Worm (Caenorhabditis elegans) whole organism, mixed stage, embryonic: ENCODE data around the gene clec-146.

Experiments
- M03D4.4 ChIP-seq: sonication (generic microtip); optimal IDR thresholded peaks from 2 replicates; lab custom pipeline; 2017; ENCODE audit warnings: mild to moderate bottlenecking, missing genetic modification characterization, missing compliant biosample characterization
- bed-3 ChIP-seq: fragments of 200-800 bp; sonication (Bioruptor generic); optimal IDR thresholded peaks from 3 replicates; lab custom pipeline; 2018; ENCODE audit warnings: mild to moderate bottlenecking, missing genetic modification characterization, moderate library complexity, missing compliant biosample characterization
- blmp-1 ChIP-seq: fragments of 150-350 bp; optimal IDR thresholded peaks from 2 replicates; lab custom pipeline; 2014; ENCODE audit warnings: missing biosample characterization, missing genetic modification characterization
- ceh-39 ChIP-seq: fragments of 150-350 bp; optimal IDR thresholded peaks from 2 replicates; lab custom pipeline; 2014; ENCODE audit warnings: missing biosample characterization, missing genetic modification characterization
- ceh-43 ChIP-seq: fragments of 200-800 bp; sonication (Bioruptor generic); optimal IDR thresholded peaks from 2 replicates; lab custom pipeline; 2018; ENCODE audit warnings: mild to moderate bottlenecking, missing genetic modification characterization, moderate library complexity, missing compliant biosample characterization
- ces-1 ChIP-seq: fragments of 150-350 bp; optimal IDR thresholded peaks from 2 replicates; lab custom pipeline; 2014; ENCODE audit warnings: missing biosample characterization, missing genetic modification reagents, missing genetic modification characterization
- cnd-1 ChIP-seq: fragments of 200-800 bp; sonication (Bioruptor generic); optimal IDR thresholded peaks from 2 replicates; lab custom pipeline; 2018; ENCODE audit warnings: mild to moderate bottlenecking, missing genetic modification characterization, missing compliant biosample characterization
- drap-1 ChIP-seq: fragments of 200-800 bp; sonication (Bioruptor generic); optimal IDR thresholded peaks from 3 replicates; lab custom pipeline; 2018; ENCODE audit warnings: mild to moderate bottlenecking, missing genetic modification characterization, missing compliant biosample characterization
- elt-1 ChIP-seq: sonication (generic microtip); optimal IDR thresholded peaks from 2 replicates; lab custom pipeline; 2017; ENCODE audit warnings: missing genetic modification characterization, mild to moderate bottlenecking, missing compliant biosample characterization, antibody characterized with exemption, moderate library complexity, borderline replicate concordance; ENCODE audit not compliant: insufficient read depth
- elt-3 ChIP-seq: fragments of 150-350 bp; optimal IDR thresholded peaks from 2 replicates; lab custom pipeline; 2014; ENCODE audit warnings: missing biosample characterization, missing genetic modification characterization
- flh-1 ChIP-seq: fragments of 200-800 bp; sonication (Bioruptor generic); optimal IDR thresholded peaks from 2 replicates; lab custom pipeline; 2018; ENCODE audit warnings: mild to moderate bottlenecking, missing genetic modification characterization, moderate library complexity, missing compliant biosample characterization
- ham-2 ChIP-seq: fragments of 200-800 bp; sonication (Bioruptor generic); optimal IDR thresholded peaks from 2 replicates; lab custom pipeline; 2018; ENCODE audit warnings: mild to moderate bottlenecking, missing genetic modification characterization, missing compliant biosample characterization
- lin-13 ChIP-seq: fragments of 150-350 bp; optimal IDR thresholded peaks from 2 replicates; lab custom pipeline; 2014; ENCODE audit warnings: missing biosample characterization, missing genetic modification characterization
- lin-32 ChIP-seq: fragments of 200-800 bp; sonication (Bioruptor generic); optimal IDR thresholded peaks from 2 replicates; lab custom pipeline; 2018; ENCODE audit warnings: mild to moderate bottlenecking, missing genetic modification characterization, missing compliant biosample characterization
- lsy-2 ChIP-seq: fragments of 150-350 bp; optimal IDR thresholded peaks from 2 replicates; lab custom pipeline; 2014; ENCODE audit warnings: missing biosample characterization, missing genetic modification characterization
- mep-1 ChIP-seq: fragments of 150-350 bp; optimal IDR thresholded peaks from 2 replicates; lab custom pipeline; 2017; ENCODE audit warnings: missing biosample characterization, missing genetic modification reagents, missing genetic modification characterization, inconsistent platforms
- mls-2 ChIP-seq: sonication (generic microtip); optimal IDR thresholded peaks from 2 replicates; lab custom pipeline; 2016; ENCODE audit warnings: mild to moderate bottlenecking, missing genetic modification characterization, moderate library complexity, missing compliant biosample characterization
- nhr-12 ChIP-seq: fragments of 150-350 bp; optimal IDR thresholded peaks from 2 replicates; lab custom pipeline; 2014; ENCODE audit warnings: missing biosample characterization, missing genetic modification characterization
- nhr-2 ChIP-seq: fragments of 150-350 bp; optimal IDR thresholded peaks from 2 replicates; lab custom pipeline; 2014; ENCODE audit warnings: missing biosample characterization, missing genetic modification characterization
- nhr-237 ChIP-seq: fragments of 150-350 bp; optimal IDR thresholded peaks from 2 replicates; lab custom pipeline; 2014; ENCODE audit warnings: missing biosample characterization, missing genetic modification characterization
- nhr-28 ChIP-seq: fragments of 150-350 bp; optimal IDR thresholded peaks from 2 replicates; lab custom pipeline; 2014; ENCODE audit warnings: missing biosample characterization, missing genetic modification characterization
- nhr-76 ChIP-seq: sonication (generic microtip); optimal IDR thresholded peaks from 2 replicates; lab custom pipeline; 2017; ENCODE audit warnings: missing biosample characterization, missing genetic modification characterization
- pha-4 ChIP-seq: fragments of 150-350 bp; optimal IDR thresholded peaks from 2 replicates; lab custom pipeline; 2018; ENCODE audit warnings: missing biosample characterization, missing genetic modification reagents, missing genetic modification characterization
- sem-2 ChIP-seq: fragments of 200-800 bp; sonication (Bioruptor generic); optimal IDR thresholded peaks from 2 replicates; lab custom pipeline; 2018; ENCODE audit warnings: mild to moderate bottlenecking, missing genetic modification characterization, missing compliant biosample characterization
- snpc-4 ChIP-seq: fragments of 150-350 bp; optimal IDR thresholded peaks from 2 replicates; lab custom pipeline; 2014; ENCODE audit warnings: missing biosample characterization, missing genetic modification characterization
- tbx-8 ChIP-seq: fragments of 200-800 bp; sonication (Bioruptor generic); optimal IDR thresholded peaks from 2 replicates; lab custom pipeline; 2018; ENCODE audit warnings: mild to moderate bottlenecking, missing genetic modification characterization, moderate library complexity, missing compliant biosample characterization
- unc-120 ChIP-seq: sonication (generic microtip); optimal IDR thresholded peaks from 2 replicates; lab custom pipeline; 2017; ENCODE audit warnings: missing genetic modification characterization, missing compliant biosample characterization; ENCODE audit not compliant: poor library complexity, severe bottlenecking
- unc-39 ChIP-seq: fragments of 150-350 bp; optimal IDR thresholded peaks from 2 replicates; lab custom pipeline; 2014; ENCODE audit warnings: missing biosample characterization, missing genetic modification characterization
- unc-62 ChIP-seq: fragments of 150-350 bp; optimal IDR thresholded peaks from 2 replicates; lab custom pipeline; 2014; ENCODE audit warnings: missing biosample characterization, missing genetic modification reagents, missing genetic modification characterization
- ztf-11 ChIP-seq: fragments of 150-350 bp; optimal IDR thresholded peaks from 2 replicates; lab custom pipeline; 2014; ENCODE audit warnings: missing biosample characterization, missing genetic modification characterization

Gene clec-146

ce11 chrII:13593659-13594221 lies at the start of gene clec-146:
clec-146 (minus strand) TSS chrII:13593774.
- no peak for TF ChIP-seq lsy-2 (tag; lab: Kevin White, UChicago)
- no peak for TF ChIP-seq cnd-1
- no peak for TF ChIP-seq tbx-8 (GFP tag; lab: Kevin White, UChicago)
- no peak for TF ChIP-seq snpc-4 (tag; lab: Kevin White, UChicago)
- TF ChIP-seq nhr-76 (tag; lab: Kevin White, UChicago): no peak
- no peak for TF ChIP-seq ces-1
- TF ChIP-seq lin-32 (GFP tag; lab: Kevin White, UChicago): no peak
- no peak for TF ChIP-seq elt-3
- no peak for TF ChIP-seq unc-120
- TF ChIP-seq lin-13 (tag; lab: Kevin White, UChicago): no peak
- TF ChIP-seq ztf-11 (tag; lab: Kevin White, UChicago): no peak
- TF ChIP-seq drap-1 (GFP tag; lab: Kevin White, UChicago): no peak
- no peak for TF ChIP-seq bed-3 (GFP tag; lab: Kevin White, UChicago)
- TF ChIP-seq blmp-1 (tag; lab: Kevin White, UChicago): no peak
- TF ChIP-seq flh-1 (GFP tag; lab: Kevin White, UChicago): no peak
- TF ChIP-seq nhr-28 (tag; lab: Kevin White, UChicago): no peak
- TF ChIP-seq nhr-2: no peak
- no peak for TF ChIP-seq M03D4.4
- TF ChIP-seq sem-2 (GFP tag; lab: Kevin White, UChicago): no peak
- TF ChIP-seq, all 35 proteins: peak for 0

- peak; percentile 21 for TF ChIP-seq mep-1 (tag; lab: Kevin White, UChicago)
- TF ChIP-seq pha-4 (tag; lab: Kevin White, UChicago): no peak
Observed at ce11 chrII:13641311-13641710, 47.7 kb upstream of the clec-146 start, which contains the start of gene fbxa-167. fbxa-167 (plus strand) TSS chrII:13641489.

ce11 chrII:13640210-13640609 lies 46.6 kb upstream of the clec-146 start:
- TF ChIP-seq ces-1: peak; percentile 25
- no peak for TF ChIP-seq unc-39 (tag; lab: Kevin White, UChicago)
- peak; percentile 11 for TF ChIP-seq unc-62 (GFP tag; lab: Kevin White, UChicago)
- no peak for TF ChIP-seq elt-3

- TF ChIP-seq ceh-43 (GFP tag; lab: Kevin White, UChicago): no peak
- TF ChIP-seq elt-1 (tag; lab: Kevin White, UChicago): peak; percentile 96
- no peak for TF ChIP-seq nhr-12 (tag; lab: Kevin White, UChicago)
- no peak for TF ChIP-seq ham-2 (GFP tag; lab: Kevin White, UChicago)
- TF ChIP-seq pha-4 (tag; lab: Kevin White, UChicago): no peak
- no peak for TF ChIP-seq sem-2 (GFP tag; lab: Kevin White, UChicago)
- TF ChIP-seq nhr-2: no peak
- TF ChIP-seq mep-1 (tag; lab: Kevin White, UChicago): no peak
- no peak for TF ChIP-seq mls-2
- no peak for TF ChIP-seq tbx-8 (GFP tag; lab: Kevin White, UChicago)
- no peak for TF ChIP-seq nhr-237 (tag; lab: Kevin White, UChicago)
- no peak for TF ChIP-seq drap-1 (GFP tag; lab: Kevin White, UChicago)
- TF ChIP-seq ztf-11 (tag; lab: Kevin White, UChicago): no peak
- no peak for TF ChIP-seq lin-13 (tag; lab: Kevin White, UChicago)
- TF ChIP-seq ceh-39: peak; percentile 45
Observed at ce11 chrII:13638576-13638975, 45.0 kb upstream of the clec-146 start.

- no peak for TF ChIP-seq nhr-237 (tag; lab: Kevin White, UChicago)
- TF ChIP-seq pha-4 (tag; lab: Kevin White, UChicago): no peak
- no peak for TF ChIP-seq nhr-2
- no peak for TF ChIP-seq sem-2 (GFP tag; lab: Kevin White, UChicago)
- TF ChIP-seq drap-1 (GFP tag; lab: Kevin White, UChicago): no peak
- no peak for TF ChIP-seq lin-32 (GFP tag; lab: Kevin White, UChicago)
- no peak for TF ChIP-seq ces-1
- TF ChIP-seq lin-13 (tag; lab: Kevin White, UChicago): no peak
- TF ChIP-seq tbx-8 (GFP tag; lab: Kevin White, UChicago): no peak
Observed at ce11 chrII:13637941-13638489, 44.4 kb upstream of the clec-146 start, which contains the start of gene phdh-1. phdh-1 (minus strand) TSS chrII:13638480.
